Fruit fly (Drosophila melanogaster) whole organism, embryonic: ENCODE measurements around the gene gukh.

ENCODE experiments used
- Adf1 ChIP-seq: fragments of 200-800 bp; sonication (Bioruptor generic); IDR thresholded peaks from 2 replicates; pipeline ENCODE4 v1.3.6; 2022; ENCODE audit warnings: missing biosample characterization, missing genetic modification characterization
- Blimp-1 ChIP-seq: fragments of 200-800 bp; sonication (Bioruptor generic); optimal IDR thresholded peaks from 3 replicates; lab custom pipeline; 2018; ENCODE audit warnings: missing biosample characterization, missing genetic modification characterization, mild to moderate bottlenecking, moderate library complexity, missing genetic modification reagents
- Bteb2 ChIP-seq: fragments of 200-800 bp; sonication (Bioruptor generic); optimal IDR thresholded peaks from 2 replicates; lab custom pipeline; 2016; ENCODE audit warnings: missing biosample characterization, missing genetic modification characterization
- CG10209 ChIP-seq: fragments of 200-800 bp; sonication (Bioruptor generic); optimal IDR thresholded peaks from 3 replicates; lab custom pipeline; 2017; ENCODE audit warnings: missing biosample characterization, mild to moderate bottlenecking, missing genetic modification characterization, missing genetic modification reagents
- CG10366 ChIP-seq: fragments of 200-800 bp; sonication (Bioruptor generic); IDR thresholded peaks from 2 replicates; pipeline ENCODE4 v1.3.6; 2022; ENCODE audit warnings: missing biosample characterization, missing genetic modification characterization
- CG10431 ChIP-seq: fragments of 200-800 bp; sonication (Bioruptor generic); optimal IDR thresholded peaks from 3 replicates; lab custom pipeline; 2018; ENCODE audit warnings: missing biosample characterization, mild to moderate bottlenecking, missing genetic modification characterization
- CG11560 ChIP-seq: fragments of 200-800 bp; sonication (Bioruptor generic); IDR thresholded peaks from 3 replicates; pipeline ENCODE4 v1.3.6; 2022; ENCODE audit warnings: missing biosample characterization, missing genetic modification characterization
- CG12219 ChIP-seq: fragments of 200-800 bp; sonication (Bioruptor generic); optimal IDR thresholded peaks from 3 replicates; lab custom pipeline; 2018; ENCODE audit warnings: missing biosample characterization, mild to moderate bottlenecking, missing genetic modification characterization
- CG1233 ChIP-seq: fragments of 200-800 bp; sonication (Bioruptor generic); optimal IDR thresholded peaks from 4 replicates; lab custom pipeline; 2018; ENCODE audit warnings: missing biosample characterization, mild to moderate bottlenecking, missing genetic modification characterization
- CG12659 ChIP-seq: fragments of 200-800 bp; sonication (Bioruptor generic); optimal IDR thresholded peaks from 3 replicates; lab custom pipeline; 2017; ENCODE audit warnings: mild to moderate bottlenecking, missing biosample characterization, missing genetic modification reagents, missing genetic modification characterization
- CG13624 ChIP-seq: fragments of 200-800 bp; sonication (Bioruptor generic); optimal IDR thresholded peaks from 2 replicates; lab custom pipeline; 2016; ENCODE audit warnings: missing biosample characterization, missing genetic modification characterization
- CG15269 ChIP-seq: fragments of 200-800 bp; sonication (Bioruptor generic); optimal IDR thresholded peaks from 2 replicates; lab custom pipeline; 2018; ENCODE audit warnings: missing biosample characterization, mild to moderate bottlenecking, missing genetic modification characterization, moderate library complexity
- CG18764 ChIP-seq: fragments of 200-800 bp; sonication (Bioruptor generic); optimal IDR thresholded peaks from 3 replicates; lab custom pipeline; 2016; ENCODE audit warnings: missing biosample characterization, missing genetic modification characterization
- CG2120 ChIP-seq: fragments of 200-800 bp; sonication (Bioruptor generic); optimal IDR thresholded peaks from 3 replicates; lab custom pipeline; 2016; ENCODE audit warnings: missing biosample characterization, missing genetic modification characterization
- CG2129 ChIP-seq: fragments of 200-800 bp; sonication (Bioruptor generic); IDR thresholded peaks from 2 replicates; pipeline ENCODE4 v1.3.6; 2022; ENCODE audit warnings: missing biosample characterization, missing genetic modification characterization; ENCODE audit not compliant: partially characterized antibody
- CG30403 ChIP-seq: fragments of 200-800 bp; sonication (Bioruptor generic); optimal IDR thresholded peaks from 3 replicates; lab custom pipeline; 2016; ENCODE audit warnings: missing biosample characterization, missing genetic modification characterization
- CG33557 ChIP-seq: fragments of 200-800 bp; sonication (Bioruptor generic); optimal IDR thresholded peaks from 2 replicates; lab custom pipeline; 2019; ENCODE audit warnings: missing biosample characterization, mild to moderate bottlenecking, missing genetic modification characterization, moderate library complexity
- CG42726 ChIP-seq: fragments of 200-800 bp; sonication (Bioruptor generic); IDR thresholded peaks from 2 replicates; pipeline ENCODE4 v1.3.6; 2022; ENCODE audit warnings: missing biosample characterization, missing genetic modification characterization; ENCODE audit not compliant: partially characterized antibody
- CG5180 ChIP-seq: fragments of 200-800 bp; sonication (Bioruptor generic); optimal IDR thresholded peaks from 3 replicates; lab custom pipeline; 2017; ENCODE audit warnings: missing biosample characterization, missing genetic modification characterization, mild to moderate bottlenecking, moderate library complexity, missing genetic modification reagents
- CG6254 ChIP-seq: fragments of 200-800 bp; sonication (Bioruptor generic); optimal IDR thresholded peaks from 3 replicates; lab custom pipeline; 2017; ENCODE audit warnings: mild to moderate bottlenecking, missing biosample characterization, missing genetic modification reagents, missing genetic modification characterization
- CG7372 ChIP-seq: fragments of 200-800 bp; sonication (Bioruptor generic); IDR thresholded peaks from 2 replicates; pipeline ENCODE4 v1.3.6; 2022; ENCODE audit warnings: missing biosample characterization, missing genetic modification characterization
- D19A ChIP-seq: fragments of 200-800 bp; optimal IDR thresholded peaks from 3 replicates; lab custom pipeline; 2019; ENCODE audit warnings: missing biosample characterization, mild to moderate bottlenecking, missing genetic modification characterization, moderate library complexity
- Dfd ChIP-seq, 2 experiments: fragments of >200 bp; optimal IDR thresholded peaks; 2 replicates each; lab custom pipeline; 2017; ENCODE audit warnings: missing biosample characterization in 2 of 2, missing genetic modification characterization in 2 of 2
- Dp ChIP-seq: fragments of 200-800 bp; sonication (Bioruptor generic); optimal IDR thresholded peaks from 2 replicates; lab custom pipeline; 2018; ENCODE audit warnings: missing biosample characterization, mild to moderate bottlenecking, missing genetic modification characterization, moderate library complexity
- Dref ChIP-seq: fragments of 200-800 bp; sonication (Bioruptor generic); IDR thresholded peaks from 2 replicates; pipeline ENCODE4 v1.3.6; 2022; ENCODE audit warnings: missing biosample characterization, missing genetic modification characterization
- Eip74EF ChIP-seq, 2 experiments: fragments of 200-800 bp in 1 of 2; fragments of >200 bp in 1 of 2; sonication (Bioruptor generic) in 1 of 2; optimal IDR thresholded peaks; 2 replicates each; lab custom pipeline; 2017 to 2019; ENCODE audit warnings: missing biosample characterization in 2 of 2, missing genetic modification characterization in 2 of 2, mild to moderate bottlenecking in 1 of 2, moderate library complexity in 1 of 2
- Ets65A ChIP-seq: fragments of 200-800 bp; sonication (Bioruptor generic); peaks from one replicate; lab custom pipeline; 2016; ENCODE audit warnings: missing biosample characterization, missing genetic modification characterization
- Hr3 ChIP-seq: fragments of 200-800 bp; sonication (Bioruptor generic); optimal IDR thresholded peaks from 3 replicates; lab custom pipeline; 2016; ENCODE audit warnings: missing biosample characterization, missing genetic modification characterization
- Lpt ChIP-seq: fragments of >200 bp; optimal IDR thresholded peaks from 2 replicates; lab custom pipeline; 2018; ENCODE audit warnings: missing biosample characterization, missing genetic modification characterization
- Mes4 ChIP-seq: fragments of 200-800 bp; sonication (Bioruptor generic); optimal IDR thresholded peaks from 2 replicates; lab custom pipeline; 2016; ENCODE audit warnings: missing biosample characterization, missing genetic modification characterization
- Mrtf ChIP-seq: fragments of 200-800 bp; sonication (Bioruptor generic); IDR thresholded peaks from 3 replicates; pipeline ENCODE4 v1.3.6; 2022; ENCODE audit warnings: missing biosample characterization, missing genetic modification characterization
- Sry-β ChIP-seq: fragments of 200-800 bp; sonication (Bioruptor generic); optimal IDR thresholded peaks from 2 replicates; lab custom pipeline; 2018; ENCODE audit warnings: missing biosample characterization, mild to moderate bottlenecking, missing genetic modification characterization, moderate library complexity
- bcd ChIP-seq: fragments of 200-800 bp; sonication (Bioruptor generic); optimal IDR thresholded peaks from 2 replicates; lab custom pipeline; 2017; ENCODE audit warnings: missing biosample characterization, mild to moderate bottlenecking, missing genetic modification characterization
- cad ChIP-seq: fragments of >200 bp; optimal IDR thresholded peaks from 2 replicates; lab custom pipeline; 2017; ENCODE audit warnings: missing biosample characterization, missing genetic modification characterization
- crc ChIP-seq: fragments of 200-800 bp; sonication (Bioruptor generic); optimal IDR thresholded peaks from 2 replicates; lab custom pipeline; 2016; ENCODE audit warnings: missing biosample characterization, missing genetic modification characterization
- disco-r ChIP-seq: fragments of 200-800 bp; sonication (Bioruptor generic); optimal IDR thresholded peaks from 2 replicates; lab custom pipeline; 2016; ENCODE audit warnings: missing biosample characterization, missing genetic modification characterization
- dmrt99B ChIP-seq: fragments of 200-800 bp; sonication (Bioruptor generic); optimal IDR thresholded peaks from 2 replicates; lab custom pipeline; 2018; ENCODE audit warnings: missing biosample characterization, mild to moderate bottlenecking, missing genetic modification characterization, moderate library complexity
- fd102C ChIP-seq: fragments of 200-800 bp; sonication (Bioruptor generic); optimal IDR thresholded peaks from 2 replicates; lab custom pipeline; 2018; ENCODE audit warnings: missing biosample characterization, mild to moderate bottlenecking, missing genetic modification characterization, moderate library complexity
- fd64A ChIP-seq: fragments of 200-800 bp; sonication (Bioruptor generic); optimal IDR thresholded peaks from 3 replicates; lab custom pipeline; 2018; ENCODE audit warnings: missing biosample characterization, mild to moderate bottlenecking, missing genetic modification characterization
- fru ChIP-seq: fragments of >200 bp; optimal IDR thresholded peaks from 2 replicates; lab custom pipeline; 2017
- gce ChIP-seq: fragments of 200-800 bp; sonication (Bioruptor generic); IDR thresholded peaks from 3 replicates; pipeline ENCODE4 v1.3.6; 2022; ENCODE audit warnings: missing biosample characterization, missing genetic modification characterization
- gfzf ChIP-seq: fragments of 200-800 bp; sonication (Bioruptor generic); optimal IDR thresholded peaks from 2 replicates; lab custom pipeline; 2016; ENCODE audit warnings: missing biosample characterization, mild to moderate bottlenecking, missing genetic modification characterization, moderate library complexity
- gt ChIP-seq: fragments of 200-800 bp; sonication (Bioruptor generic); IDR thresholded peaks from 2 replicates; pipeline ENCODE4 v1.3.6; 2022; ENCODE audit warnings: missing biosample characterization, missing genetic modification characterization
- h ChIP-seq: fragments of >200 bp; optimal IDR thresholded peaks from 2 replicates; lab custom pipeline; 2017
- ind ChIP-seq: fragments of 200-800 bp; sonication (Bioruptor generic); optimal IDR thresholded peaks from 3 replicates; lab custom pipeline; 2016; ENCODE audit warnings: missing biosample characterization, missing genetic modification characterization
- insv ChIP-seq, 2 experiments: fragments of 200-800 bp; sonication (Bioruptor generic); optimal IDR thresholded peaks; 3 replicates each; lab custom pipeline; 2016 to 2018; ENCODE audit warnings: missing biosample characterization in 2 of 2, missing genetic modification characterization in 2 of 2
- ro ChIP-seq: fragments of 200-800 bp; sonication (Bioruptor generic); IDR thresholded peaks from 2 replicates; pipeline ENCODE4 v1.3.6; 2022; ENCODE audit warnings: missing biosample characterization, missing genetic modification characterization
- sens ChIP-seq: fragments of 200-800 bp; sonication (Bioruptor generic); peaks from one replicate; lab custom pipeline; 2016; ENCODE audit warnings: missing biosample characterization, missing genetic modification characterization
- tup ChIP-seq: fragments of 200-800 bp; sonication (Bioruptor generic); optimal IDR thresholded peaks from 2 replicates; lab custom pipeline; 2016; ENCODE audit warnings: missing biosample characterization, mild to moderate bottlenecking, missing genetic modification characterization, moderate library complexity
- wdn ChIP-seq: fragments of 200-800 bp; sonication (Bioruptor generic); IDR thresholded peaks from 2 replicates; pipeline ENCODE4 v1.3.6; 2022; ENCODE audit warnings: missing biosample characterization, missing genetic modification characterization

gukh gene

DNA sequence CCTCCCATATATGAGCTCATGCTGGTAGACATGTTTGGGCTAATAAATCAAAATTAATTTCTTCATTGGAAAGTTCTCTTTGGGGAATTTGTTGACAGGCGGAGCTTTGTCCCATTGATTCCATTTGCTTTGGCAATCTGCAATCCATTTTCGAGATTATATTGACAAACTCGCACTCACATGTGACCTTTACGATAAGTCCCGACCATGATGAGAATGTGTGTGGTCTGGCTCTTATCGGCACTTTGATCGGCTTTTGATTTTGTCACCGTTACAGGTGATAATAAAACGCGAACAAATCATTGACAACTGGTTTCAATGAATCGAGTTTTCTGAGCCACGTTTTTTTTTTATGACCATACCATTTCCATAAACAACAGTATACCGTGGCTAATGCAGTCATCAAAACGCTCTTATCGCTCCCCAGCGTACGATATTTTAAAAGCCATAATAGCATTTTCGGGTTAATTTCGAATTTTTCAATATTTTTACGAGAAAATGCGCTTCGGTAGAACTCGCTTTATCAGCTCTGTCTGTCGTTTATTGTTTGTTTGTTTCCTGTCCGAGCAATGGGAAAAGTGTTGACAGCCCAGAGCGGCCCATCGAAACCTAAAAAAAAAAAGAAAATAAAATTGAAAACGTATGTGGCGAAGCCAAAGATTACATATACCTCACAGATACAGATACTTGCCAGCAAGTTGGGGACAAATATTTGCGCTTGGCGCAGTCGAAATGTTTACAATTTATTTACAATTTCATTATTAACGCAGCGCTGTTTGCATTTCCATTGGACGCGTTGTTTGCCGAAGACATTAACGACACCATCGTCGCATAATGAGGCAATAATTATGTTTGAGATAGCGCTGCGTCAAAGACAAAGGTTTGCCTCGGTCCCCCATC, 13.8 kb downstream of the gukh start (continued):
- TF ChIP-seq fd102C (peak; percentile 90), Sry-β (GFP tag; lab: Kevin White, UChicago) (peak; percentile 53), Mrtf (no peak), gfzf (GFP tag; lab: Kevin White, UChicago) (no peak), Bteb2 (peak; percentile 26), CG18764 (GFP tag; lab: Kevin White, UChicago) (peak; percentile 25), gce (peak; percentile 64; the same call in 1 of the 3 replicates), Hr3 (GFP tag; lab: Kevin White, UChicago) (peak; percentile 11), CG1233 (GFP tag; lab: Kevin White, UChicago) (peak; percentile 73), CG15269 (tag; lab: Kevin White, UChicago) (peak; percentile 44), Adf1 (GFP tag; lab: Robert Waterston, UW) (no peak), crc (GFP tag; lab: Kevin White, UChicago) (no peak), Blimp-1 (peak; percentile 64), CG11560 (tag; lab: Robert Waterston, UW) (no peak), CG10366 (GFP tag; lab: Robert Waterston, UW) (peak; percentile 55; the same call in 1 of the 2 replicates), CG12219 (GFP tag; lab: Kevin White, UChicago) (peak; percentile 82), tup (GFP tag; lab: Kevin White, UChicago) (peak; percentile 74), ind (GFP tag; lab: Kevin White, UChicago) (no peak), h (lab: Kevin White, UChicago) (no peak), gt (GFP tag; lab: Robert Waterston, UW) (no peak), fd64A (GFP tag; lab: Kevin White, UChicago) (peak; percentile 90), CG12659 (GFP tag; lab: Kevin White, UChicago) (peak; percentile 63), fru (no peak), wdn (no peak), CG30403 (GFP tag; lab: Kevin White, UChicago) (no peak), CG10431 (GFP tag; lab: Kevin White, UChicago) (peak; percentile 93), sens (peak; percentile 92), CG33557 (peak; percentile 97), insv (GFP tag; optimal IDR thresholded peaks at IDR 0.05; lab: Kevin White, UChicago) (peak; percentile 14 to 64), CG5180 (GFP tag; lab: Kevin White, UChicago) (peak; percentile 68), CG13624 (GFP tag; lab: Kevin White, UChicago) (no peak), Ets65A (GFP tag; lab: Kevin White, UChicago) (no peak), bcd (GFP tag; lab: Kevin White, UChicago) (peak; percentile 50), CG2120 (GFP tag; lab: Kevin White, UChicago) (no peak), Dfd (GFP tag; optimal IDR thresholded peaks at IDR 0.05; lab: Kevin White, UChicago) (no peak), cad (GFP tag; lab: Kevin White, UChicago) (no peak), CG2129 (no peak), Dref (GFP tag; lab: Robert Waterston, UW) (no peak), CG6254 (GFP tag; lab: Kevin White, UChicago) (peak; percentile 78), dmrt99B (tag; lab: Kevin White, UChicago) (peak; percentile 62), disco-r (GFP tag; lab: Kevin White, UChicago) (no peak), CG10209 (GFP tag; lab: Kevin White, UChicago) (peak; percentile 91), CG7372 (peak; percentile 17; the same call in 1 of the 2 replicates), Eip74EF (GFP tag; optimal IDR thresholded peaks at IDR 0.05; lab: Kevin White, UChicago) (peak in 1 of 2 experiments; percentile 69), CG42726 (GFP tag; lab: Robert Waterston, UW) (no peak), Lpt (GFP tag; lab: Kevin White, UChicago) (no peak), D19A (tag; lab: Kevin White, UChicago) (peak; percentile 54), Mes4 (GFP tag; lab: Kevin White, UChicago) (peak; percentile 76), ro (GFP tag; lab: Robert Waterston, UW) (no peak), Dp (no peak)
